In genomic region chr3L:18275888-18276287, dm6 we compare ENCODE assay signal across 2 fruit fly cellular contexts.
TF ChIP-seq lines count a peak whose summit lies in the region.

No protein-coding gene starts in this region.

TF ChIP-seq in whole organism, embryonic, 481 proteins besides CTCF, POLR2A, EP300 and RAD21 (continued from another document):
- peak in 1 of 2 experiments; percentile 20 for TF ChIP-seq pan (optimal IDR thresholded peaks at IDR 0.05; lab: Kevin White, UChicago)
- TF ChIP-seq pan (GFP tag; optimal IDR thresholded peaks at IDR 0.05 in 1 of 2, IDR thresholded peaks at IDR 0.05 in 1 of 2): no peak
- no peak for TF ChIP-seq inv (GFP tag; IDR thresholded peaks at IDR 0.05; lab: Robert Waterston, UW; ENCODE audit: partially characterized antibody)
- TF ChIP-seq Dref (GFP tag; IDR thresholded peaks at IDR 0.05; lab: Robert Waterston, UW): no peak
- no peak for TF ChIP-seq hb (GFP tag; IDR thresholded peaks at IDR 0.05; lab: Robert Waterston, UW; ENCODE audit: partially characterized antibody)
- TF ChIP-seq CG7556 (GFP tag; optimal IDR thresholded peaks at IDR 0.05; lab: Kevin White, UChicago): no peak
- TF ChIP-seq CG6683 (GFP tag; optimal IDR thresholded peaks at IDR 0.05; lab: Kevin White, UChicago): no peak
- TF ChIP-seq jumu (GFP tag; optimal IDR thresholded peaks at IDR 0.05; lab: Kevin White, UChicago): no peak
- TF ChIP-seq CG11723 (GFP tag; optimal IDR thresholded peaks at IDR 0.05; lab: Kevin White, UChicago): no peak
- TF ChIP-seq CG18262 (tag; optimal IDR thresholded peaks at IDR 0.05; lab: Kevin White, UChicago): peak; percentile 9
- TF ChIP-seq CG31224 (GFP tag; IDR thresholded peaks at IDR 0.05; lab: Robert Waterston, UW): no peak
TF ChIP-seq in whole organism, embryonic: peak in this region for 5.

TF ChIP-seq in whole organism, prepupa, 60 proteins besides CTCF, POLR2A, EP300 and RAD21 (continued from another document):
- TF ChIP-seq spab (GFP tag; optimal IDR thresholded peaks at IDR 0.05; lab: Kevin White, UChicago) (no peak), CG7368 (GFP tag; optimal IDR thresholded peaks at IDR 0.05; lab: Kevin White, UChicago) (no peak), Hr38 (GFP tag; optimal IDR thresholded peaks at IDR 0.05; lab: Kevin White, UChicago) (no peak), CG6276 (GFP tag; optimal IDR thresholded peaks at IDR 0.05; lab: Kevin White, UChicago) (no peak), CG15336 (GFP tag; IDR thresholded peaks at IDR 0.05; lab: Robert Waterston, UW) (no peak), Sox14 (GFP tag; optimal IDR thresholded peaks at IDR 0.05; lab: Kevin White, UChicago) (peak; percentile 9), Eip75B (GFP tag; optimal IDR thresholded peaks at IDR 0.05; lab: Kevin White, UChicago) (peak; percentile 35), CG8119 (GFP tag; IDR thresholded peaks at IDR 0.05; lab: Robert Waterston, UW) (0 out of 3 replicates have a peak, but pooled peaks have one; percentile 14), pdm3 (GFP tag; optimal IDR thresholded peaks at IDR 0.05; lab: Kevin White, UChicago) (peak; percentile 33), OdsH (GFP tag; optimal IDR thresholded peaks at IDR 0.05; lab: Kevin White, UChicago) (peak; percentile 25), CG11902 (GFP tag; optimal IDR thresholded peaks at IDR 0.05; lab: Kevin White, UChicago) (no peak), Hr39 (GFP tag; optimal IDR thresholded peaks at IDR 0.05; lab: Kevin White, UChicago) (peak; percentile 53), CG8319 (GFP tag; optimal IDR thresholded peaks at IDR 0.05; lab: Kevin White, UChicago) (no peak), lz (GFP tag; optimal IDR thresholded peaks at IDR 0.05; lab: Kevin White, UChicago) (peak; percentile 69), Ets96B (tag; optimal IDR thresholded peaks at IDR 0.05; lab: Kevin White, UChicago) (no peak), Hr4 (GFP tag; optimal IDR thresholded peaks at IDR 0.05; lab: Kevin White, UChicago) (no peak), CG8632 (GFP tag; optimal IDR thresholded peaks at IDR 0.05; lab: Kevin White, UChicago) (no peak), dac (GFP tag; optimal IDR thresholded peaks at IDR 0.05; lab: Kevin White, UChicago) (no peak), Blimp-1 (GFP tag; optimal IDR thresholded peaks at IDR 0.05; lab: Kevin White, UChicago) (no peak), topi (GFP tag; optimal IDR thresholded peaks at IDR 0.05; lab: Kevin White, UChicago) (peak; percentile 57), CG10631 (GFP tag; optimal IDR thresholded peaks at IDR 0.05; lab: Kevin White, UChicago) (peak; percentile 32), Ets21C (GFP tag; optimal IDR thresholded peaks at IDR 0.05; lab: Kevin White, UChicago) (peak; percentile 45), fd59A (GFP tag; optimal IDR thresholded peaks at IDR 0.05; lab: Kevin White, UChicago) (no peak), cyc (GFP tag; optimal IDR thresholded peaks at IDR 0.05; lab: Kevin White, UChicago) (peak; percentile 6), CG11762 (GFP tag; optimal IDR thresholded peaks at IDR 0.05; lab: Kevin White, UChicago; ENCODE audit: insufficient read depth) (no peak), CG16779 (tag; optimal IDR thresholded peaks at IDR 0.05; lab: Kevin White, UChicago) (no peak), CG31627 (GFP tag; optimal IDR thresholded peaks at IDR 0.05; lab: Kevin White, UChicago) (peak; percentile 19), achi (GFP tag; optimal IDR thresholded peaks at IDR 0.05; lab: Kevin White, UChicago) (peak; percentile 20), Sox102F (GFP tag; optimal IDR thresholded peaks at IDR 0.05; lab: Kevin White, UChicago) (no peak), Sox15 (GFP tag; optimal IDR thresholded peaks at IDR 0.05; lab: Kevin White, UChicago) (peak; percentile 17), Smox (GFP tag; optimal IDR thresholded peaks at IDR 0.05; lab: Kevin White, UChicago) (peak; percentile 43), CG6854 (GFP tag; optimal IDR thresholded peaks at IDR 0.05; lab: Kevin White, UChicago) (no peak), Eip93F (GFP tag; optimal IDR thresholded peaks at IDR 0.05; lab: Kevin White, UChicago) (no peak), CG6808 (GFP tag; optimal IDR thresholded peaks at IDR 0.05; lab: Kevin White, UChicago) (no peak), CG3919 (GFP tag; optimal IDR thresholded peaks at IDR 0.05; lab: Kevin White, UChicago) (no peak)
